6 worm cellular contexts compared by ENCODE assay signal in the genomic region with DNA sequence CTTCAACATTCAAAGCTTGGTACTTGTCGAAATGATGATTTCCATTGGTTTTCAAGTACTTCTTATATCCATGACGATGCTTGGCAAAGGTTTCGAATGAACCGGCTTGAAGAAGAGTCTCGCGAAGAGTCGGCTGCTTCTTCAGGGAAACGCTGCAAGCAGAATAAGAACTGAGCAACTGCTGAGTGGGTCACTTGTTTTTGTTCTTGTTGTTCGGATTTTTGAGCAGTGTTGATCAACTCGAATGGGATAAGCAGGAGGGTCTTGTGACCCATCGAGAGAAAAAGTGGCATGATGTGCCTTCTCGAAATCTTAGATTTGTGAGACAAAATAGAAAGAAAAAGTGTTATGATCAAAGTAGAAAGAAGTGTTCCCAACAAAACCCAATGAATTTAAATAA.
TF ChIP-seq lines count a peak whose summit lies in the region.

No protein-coding gene starts in this region.

TF ChIP-seq in whole organism, L1 larva, 84 proteins besides CTCF, POLR2A, EP300 and RAD21 (continues in another document):
- TF ChIP-seq fkh-10 (GFP tag; optimal IDR thresholded peaks at IDR 0.05; lab: Kevin White, UChicago) (no peak), pag-3 (tag; optimal IDR thresholded peaks at IDR 0.05; lab: Kevin White, UChicago; ENCODE audit: borderline replicate concordance, insufficient read depth) (peak; percentile 71), egl-27 (tag; optimal IDR thresholded peaks at IDR 0.05; lab: Kevin White, UChicago) (no peak), unc-30 (tag; optimal IDR thresholded peaks at IDR 0.05; lab: Kevin White, UChicago) (no peak), pqm-1 (tag; optimal IDR thresholded peaks at IDR 0.05; lab: Kevin White, UChicago) (no peak), rnt-1 (tag; optimal IDR thresholded peaks at IDR 0.05; lab: Kevin White, UChicago) (peak; percentile 65), lin-39 (tag; optimal IDR thresholded peaks at IDR 0.05; lab: Kevin White, UChicago) (no peak), lin-15B (tag; optimal IDR thresholded peaks at IDR 0.05; lab: Kevin White, UChicago) (no peak), ceh-90 (tag; optimal IDR thresholded peaks at IDR 0.05; lab: Kevin White, UChicago) (no peak), alr-1 (tag; optimal IDR thresholded peaks at IDR 0.05; lab: Kevin White, UChicago; ENCODE audit: borderline replicate concordance) (no peak), nhr-85 (tag; lab: Kevin White, UChicago) (no peak), snpc-4 (tag; optimal IDR thresholded peaks at IDR 0.05; lab: Kevin White, UChicago) (peak; percentile 84), nhr-90 (tag; optimal IDR thresholded peaks at IDR 0.05; lab: Kevin White, UChicago; ENCODE audit: poor library complexity) (no peak), nhr-76 (tag; optimal IDR thresholded peaks at IDR 0.05; lab: Kevin White, UChicago) (no peak)

TF ChIP-seq in whole organism, L2 larva, 48 proteins besides CTCF, POLR2A, EP300 and RAD21 (continues in another document):
- TF ChIP-seq sma-9 (GFP tag; optimal IDR thresholded peaks at IDR 0.05; lab: Kevin White, UChicago) (peak; percentile 27), sma-9 (tag; optimal IDR thresholded peaks at IDR 0.05; lab: Kevin White, UChicago) (no peak), ztf-4 (tag; optimal IDR thresholded peaks at IDR 0.05; lab: Kevin White, UChicago) (peak; percentile 11), fos-1 (tag; optimal IDR thresholded peaks at IDR 0.05; lab: Kevin White, UChicago) (no peak), nhr-11 (tag; optimal IDR thresholded peaks at IDR 0.05; lab: Kevin White, UChicago) (no peak), snpc-4 (tag; optimal IDR thresholded peaks at IDR 0.05; lab: Kevin White, UChicago) (peak; percentile 86), zag-1 (tag; optimal IDR thresholded peaks at IDR 0.05; lab: Kevin White, UChicago) (no peak), nhr-129 (tag; optimal IDR thresholded peaks at IDR 0.05; lab: Kevin White, UChicago) (peak; percentile 52), egl-27 (tag; optimal IDR thresholded peaks at IDR 0.05; lab: Kevin White, UChicago) (no peak), nhr-23 (tag; optimal IDR thresholded peaks at IDR 0.05; lab: Kevin White, UChicago) (no peak), mab-5 (tag; optimal IDR thresholded peaks at IDR 0.05; lab: Kevin White, UChicago) (no peak), lsy-2 (tag; optimal IDR thresholded peaks at IDR 0.05; lab: Kevin White, UChicago) (no peak), Y55F3AM.14 (GFP tag; optimal IDR thresholded peaks at IDR 0.05; lab: Kevin White, UChicago) (no peak), C34F6.9 (tag; optimal IDR thresholded peaks at IDR 0.05; lab: Kevin White, UChicago) (peak; percentile 9), F13H6.1 (tag; optimal IDR thresholded peaks at IDR 0.05; lab: Kevin White, UChicago) (peak; percentile 43)

TF ChIP-seq in whole organism, L3 larva, 47 proteins besides CTCF, POLR2A, EP300 and RAD21:
- peak; percentile 37 for TF ChIP-seq snpc-4 (tag; optimal IDR thresholded peaks at IDR 0.05; lab: Kevin White, UChicago)
- no peak for TF ChIP-seq mml-1 (tag; optimal IDR thresholded peaks at IDR 0.05; lab: Kevin White, UChicago)
- peak; percentile 24 for TF ChIP-seq lin-39 (tag; optimal IDR thresholded peaks at IDR 0.05; lab: Kevin White, UChicago)
- TF ChIP-seq nfya-1 (tag; optimal IDR thresholded peaks at IDR 0.05; lab: Kevin White, UChicago; ENCODE audit: insufficient read depth), result peak; percentile 20
- no peak for TF ChIP-seq unc-39 (tag; optimal IDR thresholded peaks at IDR 0.05; lab: Kevin White, UChicago)

TF ChIP-seq in whole organism, L4 larva, 104 proteins besides CTCF, POLR2A, EP300 and RAD21:
- TF ChIP-seq pqm-1 (tag; optimal IDR thresholded peaks at IDR 0.05; lab: Kevin White, UChicago), result no peak
- TF ChIP-seq arid-1 (GFP tag; conservative IDR thresholded peaks at IDR 0.05; lab: Robert Waterston, UW), result no peak
- TF ChIP-seq zfp-3 (GFP tag; conservative IDR thresholded peaks at IDR 0.05; lab: Robert Waterston, UW), result no peak
- peak in 1 of 2 experiments; percentile 91 for TF ChIP-seq daf-16 (GFP tag; optimal IDR thresholded peaks at IDR 0.05; lab: Kevin White, UChicago)
- no peak for TF ChIP-seq daf-16 (tag; optimal IDR thresholded peaks at IDR 0.05; lab: Kevin White, UChicago)
- TF ChIP-seq zip-2 (tag; optimal IDR thresholded peaks at IDR 0.05; lab: Kevin White, UChicago), result no peak
- TF ChIP-seq hlh-30 (tag; optimal IDR thresholded peaks at IDR 0.05; lab: Kevin White, UChicago; ENCODE audit: insufficient read depth), result peak; percentile 8
- no peak for TF ChIP-seq spr-3 (GFP tag; optimal IDR thresholded peaks at IDR 0.05; lab: Kevin White, UChicago)
- peak; percentile 67 for TF ChIP-seq nhr-11 (tag; optimal IDR thresholded peaks at IDR 0.05; lab: Kevin White, UChicago)
- no peak for TF ChIP-seq set-16 (GFP tag; IDR thresholded peaks at IDR 0.05; lab: Robert Waterston, UW)
- TF ChIP-seq dpl-1 (GFP tag; optimal IDR thresholded peaks at IDR 0.05; lab: Kevin White, UChicago), result no peak
- no peak for TF ChIP-seq lin-39 (tag; optimal IDR thresholded peaks at IDR 0.05; lab: Kevin White, UChicago)
- TF ChIP-seq unc-62 (GFP tag; optimal IDR thresholded peaks at IDR 0.05 in 1 of 2; lab: Kevin White, UChicago), result peak in 1 of 2 experiments; percentile 90
- no peak for TF ChIP-seq unc-62 (tag; optimal IDR thresholded peaks at IDR 0.05; lab: Kevin White, UChicago)

TF ChIP-seq in whole organism, mixed stage, embryonic, 35 proteins besides CTCF, POLR2A, EP300 and RAD21:
- no peak for TF ChIP-seq drap-1 (GFP tag; optimal IDR thresholded peaks at IDR 0.05; lab: Kevin White, UChicago)
- no peak for TF ChIP-seq nhr-2 (tag; optimal IDR thresholded peaks at IDR 0.05; lab: Kevin White, UChicago)
- TF ChIP-seq hlh-1 (tag; optimal IDR thresholded peaks at IDR 0.05; lab: Kevin White, UChicago), result peak; percentile 4

TF ChIP-seq in whole organism, young adult, 124 proteins besides CTCF, POLR2A, EP300 and RAD21:
- TF ChIP-seq F39B2.1 (GFP tag; IDR thresholded peaks at IDR 0.05; lab: Robert Waterston, UW) (no peak), fkh-3 (tag; optimal IDR thresholded peaks at IDR 0.05; lab: Kevin White, UChicago) (no peak), F52B5.7 (tag; optimal IDR thresholded peaks at IDR 0.05; lab: Kevin White, UChicago) (no peak), mcd-1 (GFP tag; IDR thresholded peaks at IDR 0.05; lab: Robert Waterston, UW) (no peak), ceh-27 (GFP tag; optimal IDR thresholded peaks at IDR 0.05; lab: Kevin White, UChicago) (peak; percentile 33), mxl-1 (tag; optimal IDR thresholded peaks at IDR 0.05; lab: Kevin White, UChicago) (no peak)
